Fruit fly (Drosophila melanogaster) whole organism, embryonic: ENCODE measurements around the gene CG5762.

ENCODE experiments used
- Atf-2 ChIP-seq: fragments of 200-800 bp; sonication (Bioruptor generic); optimal IDR thresholded peaks from 2 replicates; lab custom pipeline; 2016; ENCODE audit warnings: missing biosample characterization, missing genetic modification characterization
- B-H2 ChIP-seq: fragments of 200-800 bp; sonication (Bioruptor generic); optimal IDR thresholded peaks from 2 replicates; lab custom pipeline; 2018; ENCODE audit warnings: missing biosample characterization, mild to moderate bottlenecking, missing genetic modification characterization
- Bteb2 ChIP-seq: fragments of 200-800 bp; sonication (Bioruptor generic); optimal IDR thresholded peaks from 2 replicates; lab custom pipeline; 2016; ENCODE audit warnings: missing biosample characterization, missing genetic modification characterization
- CG1024 ChIP-seq: fragments of 200-800 bp; sonication (Bioruptor generic); IDR thresholded peaks from 2 replicates; pipeline ENCODE4 v1.3.6; 2022; ENCODE audit warnings: missing biosample characterization, missing genetic modification characterization
- CG10565 ChIP-seq: fragments of 200-800 bp; sonication (Bioruptor generic); optimal IDR thresholded peaks from 3 replicates; lab custom pipeline; 2016; ENCODE audit warnings: missing biosample characterization, mild to moderate bottlenecking, missing genetic modification characterization
- CG11504 ChIP-seq: fragments of 200-800 bp; sonication (Bioruptor generic); optimal IDR thresholded peaks from 3 replicates; lab custom pipeline; 2019; ENCODE audit warnings: missing biosample characterization, mild to moderate bottlenecking, missing genetic modification characterization, moderate library complexity
- CG12299 ChIP-seq: fragments of 200-800 bp; sonication (Bioruptor generic); optimal IDR thresholded peaks from 2 replicates; lab custom pipeline; 2018; ENCODE audit warnings: missing biosample characterization, mild to moderate bottlenecking, missing genetic modification characterization
- CG12659 ChIP-seq: fragments of 200-800 bp; sonication (Bioruptor generic); optimal IDR thresholded peaks from 3 replicates; lab custom pipeline; 2017; ENCODE audit warnings: mild to moderate bottlenecking, missing biosample characterization, missing genetic modification reagents, missing genetic modification characterization
- CG13287 ChIP-seq: fragments of 200-800 bp; sonication (Bioruptor generic); IDR thresholded peaks from 2 replicates; pipeline ENCODE4 v1.3.6; 2022; ENCODE audit warnings: missing biosample characterization, missing genetic modification characterization; ENCODE audit not compliant: partially characterized antibody
- CG14667 ChIP-seq: fragments of 200-800 bp; sonication (Bioruptor generic); IDR thresholded peaks from 2 replicates; pipeline ENCODE4 v1.3.6; 2022; ENCODE audit warnings: missing biosample characterization, missing genetic modification characterization
- CG14860 ChIP-seq: fragments of 200-800 bp; sonication (Bioruptor generic); IDR thresholded peaks from 3 replicates; pipeline ENCODE4 v1.3.6; 2022; ENCODE audit warnings: missing biosample characterization, missing genetic modification characterization; ENCODE audit not compliant: partially characterized antibody
- CG1603 ChIP-seq: fragments of 200-800 bp; sonication (Bioruptor generic); optimal IDR thresholded peaks from 2 replicates; lab custom pipeline; 2019; ENCODE audit warnings: missing biosample characterization, mild to moderate bottlenecking, missing genetic modification characterization, moderate library complexity
- CG17186 ChIP-seq: fragments of 200-800 bp; sonication (Bioruptor generic); optimal IDR thresholded peaks from 3 replicates; lab custom pipeline; 2017; ENCODE audit warnings: missing biosample characterization, missing genetic modification reagents, missing genetic modification characterization
- CG17385 ChIP-seq: fragments of 200-800 bp; sonication (Bioruptor generic); optimal IDR thresholded peaks from 3 replicates; lab custom pipeline; 2018; ENCODE audit warnings: missing biosample characterization, mild to moderate bottlenecking, missing genetic modification characterization
- CG2202 ChIP-seq: fragments of 200-800 bp; sonication (Bioruptor generic); optimal IDR thresholded peaks from 2 replicates; lab custom pipeline; 2018; ENCODE audit warnings: missing biosample characterization, mild to moderate bottlenecking, missing genetic modification characterization
- CG33557 ChIP-seq: fragments of 200-800 bp; sonication (Bioruptor generic); optimal IDR thresholded peaks from 2 replicates; lab custom pipeline; 2019; ENCODE audit warnings: missing biosample characterization, mild to moderate bottlenecking, missing genetic modification characterization, moderate library complexity
- CG42726 ChIP-seq: fragments of 200-800 bp; sonication (Bioruptor generic); IDR thresholded peaks from 2 replicates; pipeline ENCODE4 v1.3.6; 2022; ENCODE audit warnings: missing biosample characterization, missing genetic modification characterization; ENCODE audit not compliant: partially characterized antibody
- CG4328 ChIP-seq: fragments of 200-800 bp; sonication (Bioruptor generic); optimal IDR thresholded peaks from 3 replicates; lab custom pipeline; 2017; ENCODE audit warnings: missing biosample characterization, missing genetic modification reagents, missing genetic modification characterization
- CG6765 ChIP-seq: fragments of 200-800 bp; sonication (Bioruptor generic); optimal IDR thresholded peaks from 3 replicates; lab custom pipeline; 2017; ENCODE audit warnings: missing biosample characterization, mild to moderate bottlenecking, missing genetic modification characterization
- Dip2 ChIP-seq: fragments of 200-800 bp; sonication (Bioruptor generic); IDR thresholded peaks from 2 replicates; pipeline ENCODE4 v1.3.6; 2022; ENCODE audit warnings: missing biosample characterization, missing genetic modification characterization
- Dll ChIP-seq: fragments of 200-800 bp; sonication (Bioruptor generic); IDR thresholded peaks from 4 replicates; pipeline ENCODE4 v1.3.6; 2022; ENCODE audit warnings: missing biosample characterization, missing genetic modification characterization; ENCODE audit not compliant: partially characterized antibody
- Doc3 ChIP-seq: fragments of 200-800 bp; sonication (Bioruptor generic); IDR thresholded peaks from 3 replicates; pipeline ENCODE4 v1.3.6; 2022; ENCODE audit warnings: missing biosample characterization, missing genetic modification characterization; ENCODE audit not compliant: partially characterized antibody
- HLHmδ ChIP-seq: fragments of 200-800 bp; sonication (Bioruptor generic); optimal IDR thresholded peaks from 2 replicates; lab custom pipeline; 2018; ENCODE audit warnings: missing biosample characterization, mild to moderate bottlenecking, missing genetic modification characterization, moderate library complexity
- HmgD ChIP-seq: fragments of 200-800 bp; sonication (Bioruptor generic); optimal IDR thresholded peaks from 3 replicates; lab custom pipeline; 2016; ENCODE audit warnings: missing biosample characterization, missing genetic modification characterization
- Hr78 ChIP-seq, 2 experiments: fragments of 200-800 bp in 1 of 2; fragments of >200 bp in 1 of 2; sonication (Bioruptor generic) in 1 of 2; optimal IDR thresholded peaks; 2 replicates each; lab custom pipeline; 2017 to 2019; ENCODE audit warnings: missing biosample characterization in 2 of 2, missing genetic modification characterization in 2 of 2, mild to moderate bottlenecking in 1 of 2, moderate library complexity in 1 of 2
- Hsf ChIP-seq: fragments of 200-800 bp; sonication (Bioruptor generic); optimal IDR thresholded peaks from 3 replicates; lab custom pipeline; 2016; ENCODE audit warnings: missing biosample characterization, missing genetic modification characterization
- Lim3 ChIP-seq: fragments of 200-800 bp; sonication (Bioruptor generic); IDR thresholded peaks from 2 replicates; pipeline ENCODE4 v1.3.6; 2022; ENCODE audit warnings: missing biosample characterization, missing genetic modification characterization
- MESR4 ChIP-seq: fragments of 200-800 bp; sonication (Bioruptor generic); optimal IDR thresholded peaks from 2 replicates; lab custom pipeline; 2018; ENCODE audit warnings: missing biosample characterization, mild to moderate bottlenecking, missing genetic modification characterization, moderate library complexity
- Nf-YC ChIP-seq: fragments of 200-800 bp; optimal IDR thresholded peaks from 3 replicates; lab custom pipeline; 2019; ENCODE audit warnings: missing biosample characterization, mild to moderate bottlenecking, missing genetic modification characterization, moderate library complexity
- Spps ChIP-seq: fragments of 200-800 bp; sonication (Bioruptor generic); optimal IDR thresholded peaks from 2 replicates; lab custom pipeline; 2018; ENCODE audit warnings: missing biosample characterization, mild to moderate bottlenecking, missing genetic modification characterization
- Ssrp ChIP-seq: fragments of 200-800 bp; sonication (Bioruptor generic); optimal IDR thresholded peaks from 2 replicates; lab custom pipeline; 2018; ENCODE audit warnings: missing biosample characterization, mild to moderate bottlenecking, missing genetic modification characterization, moderate library complexity
- ac ChIP-seq: fragments of 200-800 bp; sonication (Bioruptor generic); optimal IDR thresholded peaks from 3 replicates; lab custom pipeline; 2017; ENCODE audit warnings: missing biosample characterization, mild to moderate bottlenecking, missing genetic modification characterization
- az2 ChIP-seq: fragments of 200-800 bp; sonication (Bioruptor generic); optimal IDR thresholded peaks from 3 replicates; lab custom pipeline; 2016; ENCODE audit warnings: missing biosample characterization, missing genetic modification characterization
- chif ChIP-seq, 2 experiments: fragments of 200-800 bp; sonication (Bioruptor generic); optimal IDR thresholded peaks; 3 replicates each; lab custom pipeline; 2016; ENCODE audit warnings: missing biosample characterization in 2 of 2, missing genetic modification characterization in 2 of 2
- chinmo ChIP-seq: fragments of 200-800 bp; sonication (Bioruptor generic); IDR thresholded peaks from 4 replicates; pipeline ENCODE4 v1.3.6; 2022; ENCODE audit warnings: missing biosample characterization, missing genetic modification characterization; ENCODE audit not compliant: partially characterized antibody
- da ChIP-seq: fragments of 200-800 bp; sonication (Bioruptor generic); optimal IDR thresholded peaks from 2 replicates; lab custom pipeline; 2016; ENCODE audit warnings: missing biosample characterization, missing genetic modification characterization
- dan ChIP-seq: fragments of 200-800 bp; sonication (Bioruptor generic); IDR thresholded peaks from 2 replicates; pipeline ENCODE4 v1.3.6; 2022; ENCODE audit warnings: missing biosample characterization, missing genetic modification characterization
- dm ChIP-seq: fragments of 200-800 bp; sonication (Bioruptor generic); optimal IDR thresholded peaks from 3 replicates; lab custom pipeline; 2016; ENCODE audit warnings: missing biosample characterization, missing genetic modification characterization
- dysf ChIP-seq: fragments of 200-800 bp; sonication (Bioruptor generic); IDR thresholded peaks from 3 replicates; pipeline ENCODE4 v1.3.6; 2022; ENCODE audit warnings: missing biosample characterization, missing genetic modification characterization
- en ChIP-seq: fragments of 200-800 bp; sonication (Bioruptor generic); optimal IDR thresholded peaks from 2 replicates; lab custom pipeline; 2016; ENCODE audit warnings: missing biosample characterization, missing genetic modification characterization
- fd3F ChIP-seq: fragments of 200-800 bp; sonication (Bioruptor generic); optimal IDR thresholded peaks from 2 replicates; lab custom pipeline; 2018; ENCODE audit warnings: missing biosample characterization, mild to moderate bottlenecking, missing genetic modification characterization, moderate library complexity
- gcm ChIP-seq: fragments of 200-800 bp; sonication (Bioruptor generic); optimal IDR thresholded peaks from 2 replicates; lab custom pipeline; 2019; ENCODE audit warnings: missing biosample characterization, mild to moderate bottlenecking, missing genetic modification characterization, moderate library complexity
- jing ChIP-seq: fragments of 200-800 bp; sonication (Bioruptor generic); optimal IDR thresholded peaks from 2 replicates; lab custom pipeline; 2018; ENCODE audit warnings: missing biosample characterization, mild to moderate bottlenecking, missing genetic modification characterization
- klu ChIP-seq: fragments of 200-800 bp; sonication (Bioruptor generic); IDR thresholded peaks from 2 replicates; pipeline ENCODE4 v1.3.6; 2022; ENCODE audit warnings: missing biosample characterization, missing genetic modification characterization
- mam ChIP-seq: fragments of 200-800 bp; sonication (Bioruptor generic); optimal IDR thresholded peaks from 3 replicates; lab custom pipeline; 2016; ENCODE audit warnings: missing biosample characterization, missing genetic modification characterization
- trem ChIP-seq: fragments of 200-800 bp; optimal IDR thresholded peaks from 3 replicates; lab custom pipeline; 2019; ENCODE audit warnings: missing biosample characterization, mild to moderate bottlenecking, missing genetic modification characterization, moderate library complexity
- wek ChIP-seq: fragments of 200-800 bp; sonication (Bioruptor generic); optimal IDR thresholded peaks from 3 replicates; lab custom pipeline; 2018; ENCODE audit warnings: missing biosample characterization, mild to moderate bottlenecking, missing genetic modification characterization, moderate library complexity

Gene CG5762

DNA sequence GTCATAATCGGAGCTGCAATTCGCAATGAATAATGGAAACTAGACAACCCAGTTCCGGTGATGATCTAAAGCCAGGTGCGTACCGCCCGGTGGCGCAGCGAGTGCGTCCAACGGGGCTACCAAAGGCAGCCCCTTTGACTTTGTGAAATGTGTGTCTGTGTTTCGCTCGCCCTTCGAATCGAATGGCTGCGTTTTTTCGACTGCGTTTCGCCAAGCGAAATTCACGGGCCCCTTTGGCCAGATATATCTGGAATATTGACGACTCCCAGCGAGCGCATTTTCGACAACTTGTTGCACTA lies 42.5 kb downstream of the CG5762 start (continued):
- TF ChIP-seq MESR4 (peak; percentile 59), CG14860 (GFP tag; lab: Robert Waterston, UW) (0 out of 3 replicates have a peak, but pooled peaks have one; percentile 30), CG17385 (peak; percentile 51), en (no peak), Dll (GFP tag; lab: Robert Waterston, UW) (peak; percentile 17; the same call in 2 of the 4 replicates), trem (tag; lab: Kevin White, UChicago) (no peak), Hsf (GFP tag; lab: Kevin White, UChicago) (no peak), Doc3 (GFP tag; lab: Robert Waterston, UW) (0 out of 3 replicates have a peak, but pooled peaks have one; percentile 43)

dm6 chr3R:24318217-24319082 lies 43.0 kb downstream of the CG5762 start, which contains the start of the genes Nab2 and BRWD3:
Gene Nab2 (minus strand): TSS chr3R:24318419.
Gene BRWD3 (plus strand): TSS chr3R:24319000.
- TF ChIP-seq Ssrp (peak; percentile 22), dan (GFP tag; lab: Robert Waterston, UW) (no peak), CG6765 (GFP tag; lab: Kevin White, UChicago) (no peak), Spps (tag; lab: Kevin White, UChicago) (no peak), dysf (peak; percentile 53; the same call in 1 of the 3 replicates), CG10565 (no peak), B-H2 (GFP tag; lab: Kevin White, UChicago) (no peak), chinmo (GFP tag; lab: Robert Waterston, UW) (peak; percentile 45; the same call in 1 of the 4 replicates), CG33557 (GFP tag; lab: Kevin White, UChicago) (no peak), gcm (GFP tag; lab: Kevin White, UChicago) (no peak), CG1024 (GFP tag; lab: Robert Waterston, UW) (0 out of 2 replicates have a peak, but pooled peaks have one; percentile 32), HLHmδ (no peak), CG11504 (no peak), chif (GFP tag; optimal IDR thresholded peaks at IDR 0.05; lab: Kevin White, UChicago) (peak in 1 of 2 experiments; percentile 6), CG1603 (tag; lab: Kevin White, UChicago) (no peak), mam (GFP tag; lab: Kevin White, UChicago) (peak; percentile 17), ac (no peak), CG4328 (peak; percentile 32), az2 (GFP tag; lab: Kevin White, UChicago) (peak; percentile 43), Hr78 (GFP tag; optimal IDR thresholded peaks at IDR 0.05; lab: Kevin White, UChicago) (no peak), Nf-YC (no peak), CG12299 (tag; lab: Kevin White, UChicago) (no peak), HmgD (GFP tag; lab: Kevin White, UChicago) (peak; percentile 27), fd3F (GFP tag; lab: Kevin White, UChicago) (peak; percentile 22), dm (GFP tag; lab: Kevin White, UChicago) (no peak), CG12659 (GFP tag; lab: Kevin White, UChicago) (peak; percentile 42), Lim3 (GFP tag; lab: Robert Waterston, UW) (no peak), Bteb2 (peak; percentile 10), CG13287 (GFP tag; lab: Robert Waterston, UW) (peak; percentile 52), jing (GFP tag; lab: Kevin White, UChicago) (no peak), CG17186 (GFP tag; lab: Kevin White, UChicago) (no peak), Dip2 (GFP tag; lab: Robert Waterston, UW) (no peak), klu (GFP tag; lab: Robert Waterston, UW) (no peak), Atf-2 (GFP tag; lab: Kevin White, UChicago) (no peak), da (GFP tag; lab: Kevin White, UChicago) (no peak), CG14667 (GFP tag; lab: Robert Waterston, UW) (no peak), CG2202 (tag; lab: Kevin White, UChicago) (no peak), CG42726 (GFP tag; lab: Robert Waterston, UW) (peak; percentile 81), wek (GFP tag; lab: Kevin White, UChicago) (peak; percentile 83)
